Worm (Caenorhabditis elegans) whole organism, L2 larva: ENCODE results near the gene pptr-2.

ENCODE experiments used
- C34F6.9 ChIP-seq: fragments of 150-350 bp; optimal IDR thresholded peaks from 2 replicates; lab custom pipeline; 2014; ENCODE audit warnings: missing biosample characterization, missing genetic modification characterization
- F13H6.1 ChIP-seq: sonication (generic microtip); optimal IDR thresholded peaks from 2 replicates; lab custom pipeline; 2016; ENCODE audit warnings: missing genetic modification characterization, missing compliant biosample characterization
- R02D3.7 ChIP-seq: fragments of 150-350 bp; optimal IDR thresholded peaks from 2 replicates; lab custom pipeline; 2014; ENCODE audit warnings: missing biosample characterization, missing genetic modification characterization
- Y55F3AM.14 ChIP-seq: fragments of 200-800 bp; sonication (Bioruptor generic); optimal IDR thresholded peaks from 2 replicates; lab custom pipeline; 2018; ENCODE audit warnings: mild to moderate bottlenecking, missing genetic modification characterization, missing compliant biosample characterization
- ZK546.5 ChIP-seq: sonication (generic microtip); optimal IDR thresholded peaks from 2 replicates; lab custom pipeline; 2017; ENCODE audit warnings: missing biosample characterization, missing genetic modification characterization
- alr-1 ChIP-seq: fragments of 150-350 bp; optimal IDR thresholded peaks from 2 replicates; lab custom pipeline; 2014; ENCODE audit warnings: missing biosample characterization, missing genetic modification characterization
- aly-2 ChIP-seq: fragments of 150-350 bp; optimal IDR thresholded peaks from 2 replicates; lab custom pipeline; 2014; ENCODE audit warnings: missing biosample characterization, missing genetic modification characterization
- ama-1 ChIP-seq: fragments of 150-350 bp; optimal IDR thresholded peaks from 2 replicates; lab custom pipeline; 2018; ENCODE audit warnings: inconsistent platforms
- blmp-1 ChIP-seq: sonication (generic microtip); optimal IDR thresholded peaks from 2 replicates; lab custom pipeline; 2017; ENCODE audit warnings: missing genetic modification characterization, mild to moderate bottlenecking, missing compliant biosample characterization, antibody characterized with exemption, moderate library complexity; ENCODE audit not compliant: insufficient read depth
- ceh-16 ChIP-seq: fragments of 150-350 bp; optimal IDR thresholded peaks from 2 replicates; lab custom pipeline; 2014; ENCODE audit warnings: missing biosample characterization, missing genetic modification characterization
- ceh-82 ChIP-seq: fragments of 150-350 bp; optimal IDR thresholded peaks from 2 replicates; lab custom pipeline; 2014; ENCODE audit warnings: missing biosample characterization, missing genetic modification characterization
- crh-2 ChIP-seq: sonication (generic microtip); optimal IDR thresholded peaks from 2 replicates; lab custom pipeline; 2017; ENCODE audit warnings: missing biosample characterization, missing genetic modification characterization
- dmd-4 ChIP-seq: sonication (generic microtip); optimal IDR thresholded peaks from 2 replicates; lab custom pipeline; 2017; ENCODE audit warnings: missing biosample characterization, missing genetic modification characterization
- egl-27 ChIP-seq: sonication (generic microtip); optimal IDR thresholded peaks from 3 replicates; lab custom pipeline; 2017; ENCODE audit warnings: missing biosample characterization, missing genetic modification reagents, missing genetic modification characterization
- elt-1 ChIP-seq: fragments of 150-350 bp; optimal IDR thresholded peaks from 2 replicates; lab custom pipeline; 2014; ENCODE audit warnings: missing biosample characterization, missing genetic modification characterization
- elt-3 ChIP-seq: sonication (generic microtip); optimal IDR thresholded peaks from 2 replicates; lab custom pipeline; 2017; ENCODE audit warnings: missing biosample characterization, missing genetic modification characterization
- fos-1 ChIP-seq: fragments of 150-350 bp; optimal IDR thresholded peaks from 2 replicates; lab custom pipeline; 2014; ENCODE audit warnings: missing biosample characterization, missing genetic modification characterization
- gmeb-1 ChIP-seq: fragments of 150-350 bp; optimal IDR thresholded peaks from 2 replicates; lab custom pipeline; 2014; ENCODE audit warnings: missing biosample characterization, missing genetic modification characterization
- lin-11 ChIP-seq: fragments of 150-350 bp; sonication (generic microtip); optimal IDR thresholded peaks from 2 replicates; lab custom pipeline; 2014; ENCODE audit warnings: missing biosample characterization, missing genetic modification characterization, inconsistent platforms, mixed read lengths
- lin-13 ChIP-seq: fragments of 150-350 bp; optimal IDR thresholded peaks from 2 replicates; lab custom pipeline; 2014; ENCODE audit warnings: missing biosample characterization, missing genetic modification reagents, missing genetic modification characterization
- lin-39 ChIP-seq: fragments of 150-350 bp; optimal IDR thresholded peaks from 2 replicates; lab custom pipeline; 2014; ENCODE audit warnings: missing biosample characterization, missing genetic modification reagents, missing genetic modification characterization
- lsy-2 ChIP-seq, 2 experiments: fragments of 150-350 bp in 1 of 2; sonication (generic microtip) in 1 of 2; optimal IDR thresholded peaks; 2 replicates each; lab custom pipeline; 2014 to 2017; ENCODE audit warnings: missing biosample characterization in 2 of 2, missing genetic modification characterization in 2 of 2
- mab-5 ChIP-seq: fragments of 150-350 bp; optimal IDR thresholded peaks from 2 replicates; lab custom pipeline; 2014; ENCODE audit warnings: missing biosample characterization, missing genetic modification characterization
- mbf-1 ChIP-seq: sonication (generic microtip); optimal IDR thresholded peaks from 2 replicates; lab custom pipeline; 2017; ENCODE audit warnings: missing biosample characterization, missing genetic modification characterization
- mdl-1 ChIP-seq, 2 experiments: fragments of 150-350 bp in 1 of 2; sonication (generic microtip) in 1 of 2; optimal IDR thresholded peaks; 2 replicates each; lab custom pipeline; 2017; ENCODE audit warnings: missing biosample characterization in 2 of 2, missing genetic modification characterization in 2 of 2
- nhr-10 ChIP-seq: sonication (generic microtip); optimal IDR thresholded peaks from 2 replicates; lab custom pipeline; 2017; ENCODE audit warnings: missing biosample characterization, missing genetic modification characterization
- nhr-11 ChIP-seq: fragments of 150-350 bp; optimal IDR thresholded peaks from 2 replicates; lab custom pipeline; 2014; ENCODE audit warnings: missing biosample characterization, missing genetic modification characterization
- nhr-12 ChIP-seq: fragments of 150-350 bp; optimal IDR thresholded peaks from 2 replicates; lab custom pipeline; 2014; ENCODE audit warnings: missing biosample characterization, missing genetic modification characterization
- nhr-129 ChIP-seq: fragments of 150-350 bp; optimal IDR thresholded peaks from 2 replicates; lab custom pipeline; 2014; ENCODE audit warnings: missing biosample characterization, missing genetic modification characterization
- nhr-21 ChIP-seq: fragments of 150-350 bp; optimal IDR thresholded peaks from 2 replicates; lab custom pipeline; 2014; ENCODE audit warnings: missing biosample characterization, missing genetic modification characterization
- nhr-23 ChIP-seq: fragments of 150-350 bp; optimal IDR thresholded peaks from 2 replicates; lab custom pipeline; 2014; ENCODE audit warnings: missing biosample characterization, missing genetic modification reagents, missing genetic modification characterization
- nhr-237 ChIP-seq: fragments of 150-350 bp; optimal IDR thresholded peaks from 2 replicates; lab custom pipeline; 2014; ENCODE audit warnings: missing biosample characterization, missing genetic modification characterization
- nhr-25 ChIP-seq: fragments of 150-350 bp; sonication (generic microtip); optimal IDR thresholded peaks from 3 replicates; lab custom pipeline; 2014; ENCODE audit warnings: missing biosample characterization, missing genetic modification characterization
- nhr-6 ChIP-seq: fragments of 150-350 bp; optimal IDR thresholded peaks from 2 replicates; lab custom pipeline; 2014; ENCODE audit warnings: missing biosample characterization, missing genetic modification characterization
- nhr-77 ChIP-seq: fragments of 150-350 bp; optimal IDR thresholded peaks from 2 replicates; lab custom pipeline; 2014; ENCODE audit warnings: missing biosample characterization, missing genetic modification characterization
- peb-1 ChIP-seq: fragments of 150-350 bp; optimal IDR thresholded peaks from 2 replicates; lab custom pipeline; 2014; ENCODE audit warnings: missing biosample characterization, missing genetic modification characterization
- sem-4 ChIP-seq: fragments of 150-350 bp; optimal IDR thresholded peaks from 2 replicates; lab custom pipeline; 2014; ENCODE audit warnings: missing biosample characterization, missing genetic modification reagents, missing genetic modification characterization
- skn-1 ChIP-seq: sonication (generic microtip); optimal IDR thresholded peaks from 2 replicates; lab custom pipeline; 2017; ENCODE audit warnings: missing biosample characterization, missing genetic modification characterization
- sma-3 ChIP-seq: sonication (generic microtip); optimal IDR thresholded peaks from 2 replicates; lab custom pipeline; 2016; ENCODE audit warnings: missing genetic modification reagents, missing genetic modification characterization, missing compliant biosample characterization
- sma-9 ChIP-seq, 2 experiments: fragments of 150-350 bp in 1 of 2; sonication (generic microtip) in 1 of 2; optimal IDR thresholded peaks; 2 replicates each; lab custom pipeline; 2014 to 2016; ENCODE audit warnings: missing genetic modification characterization in 2 of 2, mild to moderate bottlenecking in 1 of 2, missing biosample characterization in 1 of 2, missing compliant biosample characterization in 1 of 2, missing genetic modification reagents in 1 of 2, moderate library complexity in 1 of 2
- snpc-4 ChIP-seq: fragments of 150-350 bp; optimal IDR thresholded peaks from 2 replicates; lab custom pipeline; 2014; ENCODE audit warnings: missing biosample characterization, missing genetic modification characterization
- unc-39 ChIP-seq: fragments of 150-350 bp; optimal IDR thresholded peaks from 2 replicates; lab custom pipeline; 2014; ENCODE audit warnings: missing biosample characterization, missing genetic modification characterization
- unc-55 ChIP-seq: fragments of 150-350 bp; sonication (generic microtip); optimal IDR thresholded peaks from 3 replicates; lab custom pipeline; 2014; ENCODE audit warnings: missing biosample characterization, missing genetic modification reagents, missing genetic modification characterization
- unc-62 ChIP-seq: fragments of 150-350 bp; optimal IDR thresholded peaks from 2 replicates; lab custom pipeline; 2014; ENCODE audit warnings: missing biosample characterization, missing genetic modification reagents, missing genetic modification characterization
- zag-1 ChIP-seq: fragments of 150-350 bp; optimal IDR thresholded peaks from 2 replicates; lab custom pipeline; 2014; ENCODE audit warnings: missing biosample characterization, missing genetic modification characterization
- ztf-1 ChIP-seq: fragments of 200-800 bp; sonication (Bioruptor generic); conservative IDR thresholded peaks from 2 replicates; pipeline ENCODE4 v1.3.6; 2022; ENCODE audit warnings: missing genetic modification characterization, missing compliant biosample characterization
- ztf-11 ChIP-seq: sonication (generic microtip); optimal IDR thresholded peaks from 2 replicates; lab custom pipeline; 2017; ENCODE audit warnings: missing biosample characterization, missing genetic modification characterization
- ztf-4 ChIP-seq: fragments of 150-350 bp; optimal IDR thresholded peaks from 2 replicates; lab custom pipeline; 2014; ENCODE audit warnings: missing biosample characterization, missing genetic modification characterization

Gene pptr-2

DNA sequence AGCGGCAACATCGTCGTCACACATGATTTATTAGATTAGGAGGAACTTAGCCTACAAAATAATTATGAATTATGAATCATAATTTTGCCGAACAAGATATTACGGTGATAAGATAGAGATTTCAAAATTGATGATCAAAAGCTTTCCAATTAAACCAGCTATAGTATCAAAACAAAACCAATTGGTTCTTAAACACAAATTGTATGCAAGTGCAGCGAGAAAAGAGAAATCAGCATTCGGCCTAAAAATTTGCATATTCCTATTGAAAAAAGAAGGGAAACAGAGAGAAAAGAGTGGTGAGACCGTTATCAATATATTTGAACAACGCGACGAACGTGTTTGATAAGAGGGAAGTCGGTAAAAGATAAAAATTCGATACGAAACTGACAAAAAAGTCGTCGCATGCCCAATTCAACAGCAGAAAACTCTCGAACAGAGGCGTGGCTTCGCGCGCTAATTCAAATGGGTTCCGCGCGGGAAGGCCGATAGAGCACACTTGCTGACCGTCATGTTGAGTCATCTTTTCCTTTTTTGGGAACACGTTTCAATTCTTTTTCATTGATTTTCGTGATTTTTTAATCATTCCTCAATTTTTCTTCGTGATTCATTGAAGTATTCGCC lies 43.5 kb upstream of the pptr-2 start, which contains the start of gene act-2:
Gene act-2, minus strand, starts transcription at position 51 of the 621 bp plus-strand sequence.
- TF ChIP-seq snpc-4 (peak; percentile 55), mdl-1 (tag; optimal IDR thresholded peaks at IDR 0.05; lab: Kevin White, UChicago) (no peak), ztf-1 (GFP tag; lab: Robert Waterston, UW) (no peak), nhr-6 (no peak), ZK546.5 (tag; lab: Kevin White, UChicago) (no peak), peb-1 (tag; lab: Kevin White, UChicago) (no peak), egl-27 (tag; lab: Kevin White, UChicago) (no peak), elt-3 (tag; lab: Kevin White, UChicago) (no peak), nhr-21 (tag; lab: Kevin White, UChicago) (peak; percentile 20), aly-2 (no peak), ceh-82 (no peak), nhr-11 (tag; lab: Kevin White, UChicago) (no peak), sma-9 (GFP tag; optimal IDR thresholded peaks at IDR 0.05; lab: Kevin White, UChicago) (peak; percentile 8), sma-9 (tag; optimal IDR thresholded peaks at IDR 0.05; lab: Kevin White, UChicago) (no peak), unc-62 (GFP tag; lab: Kevin White, UChicago) (no peak), lsy-2 (tag; optimal IDR thresholded peaks at IDR 0.05; lab: Kevin White, UChicago) (peak in 1 of 2 experiments; percentile 75), unc-39 (tag; lab: Kevin White, UChicago) (no peak), sem-4 (peak; percentile 80), lin-39 (no peak), mbf-1 (tag; lab: Kevin White, UChicago) (no peak), ama-1 (lab: Kevin White, UChicago) (peak; percentile 40), C34F6.9 (peak; percentile 88), dmd-4 (tag; lab: Kevin White, UChicago) (no peak), elt-1 (tag; lab: Kevin White, UChicago) (no peak), nhr-23 (tag; lab: Kevin White, UChicago) (no peak), nhr-237 (no peak), zag-1 (peak; percentile 15), mab-5 (tag; lab: Kevin White, UChicago) (peak; percentile 21), F13H6.1 (tag; lab: Kevin White, UChicago) (peak; percentile 44), ceh-16 (tag; lab: Kevin White, UChicago) (peak; percentile 64), gmeb-1 (tag; lab: Kevin White, UChicago) (peak; percentile 69), sma-3 (GFP tag; lab: Kevin White, UChicago) (peak; percentile 87), lin-13 (peak; percentile 74), fos-1 (peak; percentile 97), ztf-11 (tag; lab: Kevin White, UChicago) (no peak), nhr-77 (tag; lab: Kevin White, UChicago) (no peak), nhr-10 (no peak), ztf-4 (tag; lab: Kevin White, UChicago) (peak; percentile 50), skn-1 (no peak), unc-55 (GFP tag; lab: Kevin White, UChicago) (peak; percentile 86), nhr-12 (tag; lab: Kevin White, UChicago) (no peak), lin-11 (tag; lab: Kevin White, UChicago) (peak; percentile 76), blmp-1 (tag; lab: Kevin White, UChicago) (peak; percentile 57), alr-1 (no peak), nhr-25 (tag; lab: Kevin White, UChicago) (peak; percentile 84), crh-2 (tag; lab: Kevin White, UChicago) (peak; percentile 86), Y55F3AM.14 (no peak), nhr-129 (tag; lab: Kevin White, UChicago) (peak; percentile 76), R02D3.7 (tag; lab: Kevin White, UChicago) (no peak)
